Worm (Caenorhabditis elegans) whole organism, L4/young adult: Measurements from ENCODE around the gene rig-3.

Experiments used
- W03F9.2 ChIP-seq: fragments of 150-350 bp; optimal IDR thresholded peaks from 2 replicates; lab custom pipeline; 2014; ENCODE audit warnings: missing biosample characterization, missing genetic modification characterization
- dao-5 ChIP-seq: sonication (generic microtip); optimal IDR thresholded peaks from 2 replicates; lab custom pipeline; 2016; ENCODE audit warnings: missing genotype, missing genetic modification characterization, moderate library complexity, missing compliant biosample characterization
- him-1 ChIP-seq: sonication (generic microtip); optimal IDR thresholded peaks from 2 replicates; lab custom pipeline; 2016; ENCODE audit warnings: missing genotype, missing genetic modification reagents, missing genetic modification characterization, missing compliant biosample characterization

DNA sequence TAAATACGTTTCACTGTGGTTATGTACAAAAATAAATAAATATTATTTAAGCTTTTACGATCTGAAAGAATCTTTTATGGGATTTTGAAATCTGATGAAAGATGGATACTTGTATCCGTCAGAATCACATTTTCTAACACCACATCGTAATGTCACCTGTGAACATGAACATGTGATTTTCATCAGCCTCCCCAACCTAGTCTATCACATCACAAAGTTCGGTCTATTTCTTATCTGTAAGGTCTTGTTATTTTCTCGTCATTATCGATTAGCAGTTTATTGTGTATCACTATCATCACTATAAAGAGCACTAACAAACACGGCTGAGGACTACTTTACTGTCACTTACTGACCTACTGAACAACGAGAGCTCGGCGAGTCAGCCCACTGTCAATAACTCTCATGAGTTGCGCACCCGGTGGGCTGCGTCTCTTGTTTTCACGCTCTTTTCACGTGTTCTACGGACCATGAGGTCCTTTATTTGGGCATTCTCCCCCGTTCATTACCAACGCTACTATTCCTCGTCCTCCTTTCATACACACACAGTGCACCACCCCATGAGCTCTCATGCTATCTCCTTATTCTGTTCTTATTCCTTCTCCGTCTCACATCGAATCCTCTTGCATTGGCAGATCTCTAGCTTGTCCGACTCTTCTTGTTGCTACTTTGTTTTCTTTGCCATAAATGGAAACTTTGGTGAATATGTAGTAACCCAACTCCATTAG lies 46.1 kb upstream of the rig-3 start:
- TF ChIP-seq dao-5: no peak
- no peak for TF ChIP-seq W03F9.2 (tag; lab: Kevin White, UChicago)
- no peak for TF ChIP-seq him-1 (tag; lab: Kevin White, UChicago)
